Fruit fly (Drosophila melanogaster) whole organism, pupa: Measurements from ENCODE around the gene Polr1E.

Source experiments
- CG12605 ChIP-seq: fragments of 200-800 bp; sonication (Bioruptor generic); IDR thresholded peaks from 2 replicates; pipeline ENCODE4 v1.3.6; 2022; ENCODE audit warnings: missing biosample characterization, missing genetic modification characterization
- CG14655 ChIP-seq: fragments of 200-800 bp; sonication (Bioruptor generic); optimal IDR thresholded peaks from 3 replicates; lab custom pipeline; 2017; ENCODE audit warnings: mild to moderate bottlenecking, missing biosample characterization, missing genetic modification reagents, missing genetic modification characterization
- EcR ChIP-seq: fragments of 200-800 bp; sonication (Bioruptor generic); optimal IDR thresholded peaks from 3 replicates; lab custom pipeline; 2019; ENCODE audit warnings: missing biosample characterization, missing genetic modification characterization, mild to moderate bottlenecking, moderate library complexity, missing genetic modification reagents
- fd96Ca ChIP-seq: fragments of 200-800 bp; sonication (Bioruptor generic); IDR thresholded peaks from 3 replicates; pipeline ENCODE4 v1.3.6; 2022; ENCODE audit warnings: missing biosample characterization, missing genetic modification characterization

DNA sequence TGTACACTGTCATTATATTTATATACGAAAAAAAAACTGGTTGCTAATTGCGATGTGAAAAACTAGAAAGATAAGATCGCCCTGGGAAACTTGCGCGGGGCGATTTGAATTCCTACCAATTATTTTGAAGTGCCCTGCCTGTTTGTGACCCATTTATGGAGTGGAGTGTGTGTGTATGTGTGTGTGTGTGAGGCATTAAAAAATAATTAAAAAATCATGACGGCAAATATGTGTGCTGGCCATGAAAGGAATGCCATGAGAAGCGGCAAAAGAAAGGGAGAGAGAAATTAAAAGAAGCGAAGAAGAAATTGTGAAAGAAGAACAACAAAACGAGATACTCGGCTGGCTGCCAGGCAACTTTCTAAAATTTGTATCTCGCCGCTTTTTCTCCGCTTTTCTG is 8.4 kb upstream of the Polr1E start:
- TF ChIP-seq EcR (GFP tag; lab: Kevin White, UChicago) (no peak), CG12605 (GFP tag; lab: Robert Waterston, UW) (no peak), CG14655 (GFP tag; lab: Kevin White, UChicago) (no peak), fd96Ca (GFP tag; lab: Robert Waterston, UW) (no peak)
